Worm (Caenorhabditis elegans) whole organism, L4 larva: ENCODE measurements around the gene flp-19.

ENCODE experiments used
- F37D6.2 ChIP-seq: sonication (generic microtip); optimal IDR thresholded peaks from 2 replicates; lab custom pipeline; 2016; ENCODE audit warnings: mild to moderate bottlenecking, missing genetic modification characterization, missing compliant biosample characterization
- F49E8.2 ChIP-seq: sonication (generic microtip); optimal IDR thresholded peaks from 2 replicates; lab custom pipeline; 2016; ENCODE audit warnings: missing compliant biosample characterization, mild to moderate bottlenecking, missing genetic modification characterization, borderline replicate concordance
- Y48G9A.11 ChIP-seq: fragments of 200-800 bp; sonication (Bioruptor generic); IDR thresholded peaks from 2 replicates; pipeline ENCODE4 v1.3.6; 2022; ENCODE audit warnings: missing genetic modification reagents, missing genetic modification characterization, missing compliant biosample characterization
- ZK546.5 ChIP-seq, 2 experiments: sonication (generic microtip); optimal IDR thresholded peaks; 2 replicates each; lab custom pipeline; 2017; ENCODE audit warnings: missing biosample characterization in 2 of 2, missing genetic modification characterization in 2 of 2
- aha-1 ChIP-seq: fragments of 150-350 bp; peaks from one replicate; lab custom pipeline; 2014; ENCODE audit warnings: missing biosample characterization, missing genetic modification characterization
- attf-4 ChIP-seq: sonication (generic microtip); optimal IDR thresholded peaks from 3 replicates; lab custom pipeline; 2017; ENCODE audit warnings: missing biosample characterization, missing genetic modification characterization
- ceh-28 ChIP-seq: fragments of 150-350 bp; optimal IDR thresholded peaks from 2 replicates; lab custom pipeline; 2014; ENCODE audit warnings: missing biosample characterization, missing genetic modification reagents, missing genetic modification characterization
- ceh-32 ChIP-seq: sonication (generic microtip); optimal IDR thresholded peaks from 2 replicates; lab custom pipeline; 2016; ENCODE audit warnings: mild to moderate bottlenecking, missing genetic modification characterization, missing compliant biosample characterization; ENCODE audit not compliant: poor library complexity
- ceh-44 ChIP-seq: fragments of 200-800 bp; sonication (Bioruptor generic); IDR thresholded peaks from 2 replicates; pipeline ENCODE4 v1.3.6; 2022; ENCODE audit warnings: missing genetic modification reagents, missing genetic modification characterization, missing compliant biosample characterization
- ceh-62 ChIP-seq: sonication (generic microtip); optimal IDR thresholded peaks from 2 replicates; lab custom pipeline; 2017; ENCODE audit warnings: missing biosample characterization, missing genetic modification characterization
- ces-1 ChIP-seq: fragments of 150-350 bp; sonication (generic microtip); optimal IDR thresholded peaks from 4 replicates; lab custom pipeline; 2014; ENCODE audit warnings: missing biosample characterization, missing genetic modification reagents, missing genetic modification characterization
- ctbp-1 ChIP-seq: fragments of 200-800 bp; sonication (Bioruptor generic); IDR thresholded peaks from 2 replicates; pipeline ENCODE4 v1.3.6; 2022; ENCODE audit warnings: missing genetic modification reagents, missing genetic modification characterization, missing compliant biosample characterization
- daf-12 ChIP-seq: fragments of 150-350 bp; optimal IDR thresholded peaks from 2 replicates; lab custom pipeline; 2014; ENCODE audit warnings: missing biosample characterization, missing genetic modification reagents, missing genetic modification characterization
- daf-16 ChIP-seq, 3 experiments: sonication (generic microtip); optimal IDR thresholded peaks; 2 replicates each; lab custom pipeline; 2016 to 2017; ENCODE audit warnings: missing genetic modification characterization in 3 of 3, missing genetic modification reagents in 3 of 3, mild to moderate bottlenecking in 2 of 3, missing compliant biosample characterization in 2 of 3, missing biosample characterization in 1 of 3, moderate library complexity in 1 of 3
- dmd-9 ChIP-seq: fragments of 200-800 bp; sonication (Bioruptor generic); IDR thresholded peaks from 2 replicates; pipeline ENCODE4 v1.3.6; 2022; ENCODE audit warnings: missing genetic modification reagents, missing genetic modification characterization, missing compliant biosample characterization
- duxl-1 ChIP-seq: sonication (generic microtip); optimal IDR thresholded peaks from 2 replicates; lab custom pipeline; 2016; ENCODE audit warnings: mild to moderate bottlenecking, missing genetic modification characterization, moderate library complexity, missing compliant biosample characterization; ENCODE audit not compliant: poor library complexity
- dve-1 ChIP-seq: sonication (generic microtip); optimal IDR thresholded peaks from 2 replicates; lab custom pipeline; 2017; ENCODE audit warnings: antibody characterized with exemption, mild to moderate bottlenecking, missing genetic modification characterization, missing compliant biosample characterization; ENCODE audit not compliant: insufficient read depth
- egl-43 ChIP-seq: fragments of 200-800 bp; sonication (Bioruptor generic); IDR thresholded peaks from 2 replicates; pipeline ENCODE4 v1.3.6; 2022; ENCODE audit warnings: missing genetic modification reagents, missing genetic modification characterization, missing compliant biosample characterization
- fkh-10 ChIP-seq: fragments of 150-350 bp; optimal IDR thresholded peaks from 2 replicates; lab custom pipeline; 2014; ENCODE audit warnings: missing biosample characterization, missing genetic modification reagents, missing genetic modification characterization
- fos-1 ChIP-seq: fragments of 150-350 bp; optimal IDR thresholded peaks from 2 replicates; lab custom pipeline; 2014; ENCODE audit warnings: missing biosample characterization, missing genetic modification characterization
- hif-1 ChIP-seq, 2 experiments: sonication (generic microtip); optimal IDR thresholded peaks; 2 replicates each; lab custom pipeline; 2016 to 2017; ENCODE audit warnings: missing compliant biosample characterization in 2 of 2, missing genetic modification characterization in 2 of 2, missing genetic modification reagents in 2 of 2, missing genotype in 2 of 2, mild to moderate bottlenecking in 1 of 2
- hlh-11 ChIP-seq: fragments of 200-800 bp; sonication (Bioruptor generic); optimal IDR thresholded peaks from 2 replicates; lab custom pipeline; 2018; ENCODE audit warnings: mild to moderate bottlenecking, missing genetic modification characterization, missing compliant biosample characterization
- hlh-30 ChIP-seq: sonication (generic microtip); optimal IDR thresholded peaks from 2 replicates; lab custom pipeline; 2017; ENCODE audit warnings: antibody characterized with exemption, mild to moderate bottlenecking, missing genetic modification characterization, missing compliant biosample characterization; ENCODE audit not compliant: insufficient read depth
- jun-1 ChIP-seq: fragments of 150-350 bp; optimal IDR thresholded peaks from 2 replicates; lab custom pipeline; 2014; ENCODE audit warnings: missing biosample characterization, missing genetic modification reagents, missing genetic modification characterization
- lin-1 ChIP-seq: fragments of 200-800 bp; sonication (Bioruptor generic); IDR thresholded peaks from 2 replicates; pipeline ENCODE4 v1.3.6; 2022; ENCODE audit warnings: missing genetic modification reagents, missing genetic modification characterization, missing compliant biosample characterization
- lin-39 ChIP-seq: fragments of 150-350 bp; optimal IDR thresholded peaks from 2 replicates; lab custom pipeline; 2014; ENCODE audit warnings: missing biosample characterization, missing genetic modification reagents, missing genetic modification characterization
- lsy-2 ChIP-seq, 2 experiments: fragments of 150-350 bp in 1 of 2; sonication (generic microtip) in 1 of 2; optimal IDR thresholded peaks; 2 replicates each; lab custom pipeline; 2014 to 2017; ENCODE audit warnings: missing biosample characterization in 2 of 2, missing genetic modification characterization in 2 of 2
- madf-9 ChIP-seq: fragments of 200-800 bp; sonication (Bioruptor generic); conservative IDR thresholded peaks from 2 replicates; pipeline ENCODE4 v1.3.6; 2022; ENCODE audit warnings: missing genetic modification reagents, missing genetic modification characterization, missing compliant biosample characterization
- mdl-1 ChIP-seq, 2 experiments: fragments of 150-350 bp in 1 of 2; sonication (generic microtip) in 1 of 2; optimal IDR thresholded peaks; 2 replicates each; lab custom pipeline; 2014 to 2017; ENCODE audit warnings: missing biosample characterization in 2 of 2, missing genetic modification characterization in 2 of 2
- mxl-2 ChIP-seq: fragments of 200-800 bp; sonication (Bioruptor generic); conservative IDR thresholded peaks from 2 replicates; pipeline ENCODE4 v1.3.6; 2022; ENCODE audit warnings: missing genetic modification reagents, missing genetic modification characterization, missing compliant biosample characterization
- mxl-3 ChIP-seq: fragments of 200-800 bp; sonication (Bioruptor generic); optimal IDR thresholded peaks from 2 replicates; lab custom pipeline; 2018; ENCODE audit warnings: mild to moderate bottlenecking, missing genetic modification characterization, missing compliant biosample characterization
- nhr-11 ChIP-seq: fragments of 150-350 bp; optimal IDR thresholded peaks from 2 replicates; lab custom pipeline; 2014; ENCODE audit warnings: missing biosample characterization, missing genetic modification characterization
- nhr-28 ChIP-seq: fragments of 150-350 bp; optimal IDR thresholded peaks from 2 replicates; lab custom pipeline; 2014; ENCODE audit warnings: missing biosample characterization, missing genetic modification characterization
- nhr-41 ChIP-seq: fragments of 200-800 bp; sonication (Bioruptor generic); IDR thresholded peaks from 2 replicates; pipeline ENCODE4 v1.3.6; 2022; ENCODE audit warnings: missing genetic modification reagents, missing genetic modification characterization, missing compliant biosample characterization
- pha-4 ChIP-seq, 2 experiments: fragments of 150-350 bp in 1 of 2; fragments of 200-800 bp in 1 of 2; sonication (Bioruptor generic) in 1 of 2; IDR thresholded peaks in 1 of 2; optimal IDR thresholded peaks in 1 of 2; 2 replicates each; pipeline versions ENCODE4 v1.3.6 to Lab custom; 2014 to 2022; ENCODE audit warnings: missing genetic modification characterization in 2 of 2, missing genetic modification reagents in 2 of 2, missing biosample characterization in 1 of 2, missing compliant biosample characterization in 1 of 2
- php-3 ChIP-seq: fragments of 200-800 bp; sonication (Bioruptor generic); IDR thresholded peaks from 2 replicates; pipeline ENCODE4 v1.3.6; 2022; ENCODE audit warnings: missing genetic modification reagents, missing genetic modification characterization, missing compliant biosample characterization
- saeg-2 ChIP-seq: fragments of 200-800 bp; sonication (Bioruptor generic); IDR thresholded peaks from 2 replicates; pipeline ENCODE4 v1.3.6; 2022; ENCODE audit warnings: missing genetic modification reagents, missing genetic modification characterization, missing compliant biosample characterization
- sdz-12 ChIP-seq: fragments of 200-800 bp; sonication (Bioruptor generic); optimal IDR thresholded peaks from 2 replicates; lab custom pipeline; 2018; ENCODE audit warnings: mild to moderate bottlenecking, missing genetic modification characterization, missing compliant biosample characterization
- snpc-1.2 ChIP-seq: fragments of 200-800 bp; sonication (Bioruptor generic); IDR thresholded peaks from 2 replicates; pipeline ENCODE4 v1.3.6; 2022; ENCODE audit warnings: missing genetic modification reagents, missing genetic modification characterization, missing compliant biosample characterization
- snpc-4 ChIP-seq: fragments of 150-350 bp; optimal IDR thresholded peaks from 2 replicates; lab custom pipeline; 2014; ENCODE audit warnings: missing biosample characterization, missing genetic modification characterization
- spr-3 ChIP-seq: fragments of 200-800 bp; sonication (Bioruptor generic); optimal IDR thresholded peaks from 2 replicates; lab custom pipeline; 2018; ENCODE audit warnings: mild to moderate bottlenecking, missing genetic modification characterization, missing compliant biosample characterization
- vab-7 ChIP-seq: fragments of 200-800 bp; sonication (Bioruptor generic); IDR thresholded peaks from 2 replicates; pipeline ENCODE4 v1.3.6; 2022; ENCODE audit warnings: missing genetic modification reagents, missing genetic modification characterization, missing compliant biosample characterization
- ztf-11 ChIP-seq: fragments of 150-350 bp; optimal IDR thresholded peaks from 2 replicates; lab custom pipeline; 2014; ENCODE audit warnings: missing biosample characterization, missing genetic modification characterization

The flp-19 gene

DNA sequence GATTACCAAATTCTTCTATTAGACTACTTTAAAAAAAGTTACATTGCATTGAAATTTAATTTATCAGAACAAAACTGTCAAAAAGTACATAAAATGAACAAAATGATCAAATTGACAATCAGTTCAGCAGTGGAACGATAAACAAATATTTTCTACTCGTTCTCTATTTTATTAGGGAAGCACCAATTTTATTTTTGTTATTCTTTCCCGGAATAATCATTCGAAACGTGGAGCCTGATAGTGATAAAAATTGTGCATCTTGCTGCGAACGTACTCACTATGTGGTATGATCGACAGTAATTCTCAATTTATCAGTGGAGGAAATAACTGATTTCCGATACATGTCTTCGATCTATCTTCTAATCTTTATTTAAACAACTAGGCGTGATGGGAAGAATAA is 27.4 kb downstream of the flp-19 start:
- peak; percentile 86 for TF ChIP-seq php-3 (GFP tag; lab: Robert Waterston, UW)
- TF ChIP-seq hlh-11 (tag; lab: Kevin White, UChicago), result peak; percentile 46
- no peak for TF ChIP-seq ces-1 (GFP tag; lab: Kevin White, UChicago)
- TF ChIP-seq daf-16 (GFP tag; optimal IDR thresholded peaks at IDR 0.05; lab: Kevin White, UChicago), result no peak
- peak; percentile 96 for TF ChIP-seq daf-16 (tag; optimal IDR thresholded peaks at IDR 0.05; lab: Kevin White, UChicago)
- peak; percentile 30 for TF ChIP-seq nhr-28 (tag; lab: Kevin White, UChicago)
- TF ChIP-seq aha-1, result peak; percentile 77
- TF ChIP-seq snpc-1.2, result no peak
- no peak for TF ChIP-seq nhr-41
- peak; percentile 54 for TF ChIP-seq dve-1 (tag; lab: Kevin White, UChicago)

DNA sequence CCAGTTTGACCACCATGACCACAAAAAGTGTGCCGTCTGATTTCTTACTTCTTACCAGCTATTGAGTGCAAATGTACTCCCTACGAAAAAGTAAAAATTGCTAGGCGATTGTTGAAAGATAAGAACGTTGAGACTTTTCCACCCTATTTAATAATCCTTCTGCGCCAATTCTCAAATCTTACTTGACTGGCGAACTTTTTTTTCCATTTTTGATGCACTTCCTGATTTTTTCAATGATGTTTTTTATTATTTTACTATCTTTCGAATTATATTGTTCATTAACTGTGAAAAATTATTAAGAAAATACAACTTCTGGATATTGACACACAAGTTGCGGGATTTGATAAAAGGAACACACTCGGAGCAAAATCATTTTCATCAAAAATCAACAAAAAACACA is 31.1 kb downstream of the flp-19 start, which contains the start of gene daf-12:
Gene daf-12 (plus strand): TSS at position 301 of the 400 bp plus-strand sequence.
- TF ChIP-seq lin-39 (tag; lab: Kevin White, UChicago), result no peak
- no peak for TF ChIP-seq egl-43
- TF ChIP-seq lin-1 (GFP tag; lab: Robert Waterston, UW), result no peak
- no peak for TF ChIP-seq attf-4 (tag; lab: Kevin White, UChicago)
- no peak for TF ChIP-seq ceh-28 (tag; lab: Kevin White, UChicago)
- TF ChIP-seq fos-1 (tag; lab: Kevin White, UChicago), result no peak
- no peak for TF ChIP-seq daf-12 (tag; lab: Kevin White, UChicago)

- TF ChIP-seq saeg-2 (GFP tag; lab: Robert Waterston, UW) (peak; percentile 76; the same call in 1 of the 2 replicates), nhr-11 (tag; lab: Kevin White, UChicago) (peak; percentile 36), snpc-4 (tag; lab: Kevin White, UChicago) (no peak), hlh-30 (tag; lab: Kevin White, UChicago) (peak; percentile 84), jun-1 (tag; lab: Kevin White, UChicago) (no peak), lsy-2 (tag; optimal IDR thresholded peaks at IDR 0.05; lab: Kevin White, UChicago) (peak; percentile 12 to 63), mxl-3 (GFP tag; lab: Kevin White, UChicago) (peak; percentile 85), attf-4 (tag; lab: Kevin White, UChicago) (no peak), mdl-1 (tag; optimal IDR thresholded peaks at IDR 0.05; lab: Kevin White, UChicago) (peak; percentile 68 to 90), hif-1 (tag; optimal IDR thresholded peaks at IDR 0.05; lab: Kevin White, UChicago) (peak; percentile 27 to 91), ZK546.5 (tag; optimal IDR thresholded peaks at IDR 0.05; lab: Kevin White, UChicago) (no peak), ztf-11 (tag; lab: Kevin White, UChicago) (no peak), pha-4 (GFP tag; IDR thresholded peaks at IDR 0.05; lab: Robert Waterston, UW) (peak; percentile 87), pha-4 (tag; optimal IDR thresholded peaks at IDR 0.05; lab: Kevin White, UChicago) (no peak), vab-7 (no peak), spr-3 (GFP tag; lab: Kevin White, UChicago) (no peak), F37D6.2 (tag; lab: Kevin White, UChicago) (peak; percentile 88), madf-9 (peak; percentile 39), ceh-32 (tag; lab: Kevin White, UChicago) (peak; percentile 73), snpc-1.2 (no peak), ceh-44 (GFP tag; lab: Robert Waterston, UW) (no peak), Y48G9A.11 (GFP tag; lab: Robert Waterston, UW) (no peak), ctbp-1 (GFP tag; lab: Robert Waterston, UW) (peak; percentile 88), ceh-62 (tag; lab: Kevin White, UChicago) (no peak), hlh-11 (tag; lab: Kevin White, UChicago) (peak; percentile 96), lin-39 (tag; lab: Kevin White, UChicago) (no peak), duxl-1 (peak; percentile 2), F49E8.2 (tag; lab: Kevin White, UChicago) (no peak), aha-1 (peak; percentile 100), fkh-10 (GFP tag; lab: Kevin White, UChicago) (peak; percentile 22), dmd-9 (no peak), mxl-2 (no peak), sdz-12 (no peak)
Measured at ce11 chrX:10637048-10637928, 32.8 kb downstream of the flp-19 start.
